Fruit fly (Drosophila melanogaster): ENCODE data around the gene Cad96Ca.

The Cad96Ca gene

DNA sequence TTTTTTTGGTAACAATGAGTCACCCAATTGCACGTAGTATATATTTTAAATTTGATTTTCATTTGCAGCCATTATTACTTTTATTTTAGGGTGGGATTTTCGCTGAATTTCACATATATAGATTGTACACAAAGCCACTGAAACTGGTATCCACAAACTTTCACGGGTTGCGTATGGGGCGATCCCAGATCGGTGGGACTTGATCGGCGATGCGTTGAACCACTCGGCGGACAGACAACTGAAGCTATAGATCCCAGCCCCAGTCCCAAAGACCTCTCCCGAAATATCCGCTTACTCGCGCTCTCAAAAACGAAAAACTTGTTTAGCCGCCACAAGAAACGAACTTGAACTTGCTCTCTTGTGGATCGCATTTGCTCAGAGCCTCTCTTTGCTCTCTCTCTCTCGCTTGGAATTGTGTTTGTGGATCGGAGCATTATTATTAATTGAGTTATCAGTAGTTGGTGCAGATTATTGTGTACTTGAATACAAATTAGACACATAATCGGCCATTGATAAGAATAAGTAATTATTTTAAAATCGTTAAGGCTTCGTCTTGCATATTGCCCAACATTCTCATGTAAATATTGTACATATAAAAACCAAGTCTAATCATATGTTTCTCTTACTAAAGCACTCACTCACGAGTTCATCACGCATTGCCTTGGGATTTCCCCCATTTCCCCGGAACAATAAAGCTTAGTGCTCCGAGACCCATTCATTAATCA, at the start of gene Cad96Ca:
Gene Cad96Ca (minus strand): TSS at position 242 of the 725 bp plus-strand sequence.
- TF ChIP-seq usp (GFP tag; optimal IDR thresholded peaks at IDR 0.05) (no peak), Dll (optimal IDR thresholded peaks at IDR 0.05) (no peak), psq (optimal IDR thresholded peaks at IDR 0.05) (no peak), CG8478 (optimal IDR thresholded peaks at IDR 0.05) (no peak), EcR (GFP tag; optimal IDR thresholded peaks at IDR 0.05) (no peak), pan (optimal IDR thresholded peaks at IDR 0.05) (no peak)

DNA sequence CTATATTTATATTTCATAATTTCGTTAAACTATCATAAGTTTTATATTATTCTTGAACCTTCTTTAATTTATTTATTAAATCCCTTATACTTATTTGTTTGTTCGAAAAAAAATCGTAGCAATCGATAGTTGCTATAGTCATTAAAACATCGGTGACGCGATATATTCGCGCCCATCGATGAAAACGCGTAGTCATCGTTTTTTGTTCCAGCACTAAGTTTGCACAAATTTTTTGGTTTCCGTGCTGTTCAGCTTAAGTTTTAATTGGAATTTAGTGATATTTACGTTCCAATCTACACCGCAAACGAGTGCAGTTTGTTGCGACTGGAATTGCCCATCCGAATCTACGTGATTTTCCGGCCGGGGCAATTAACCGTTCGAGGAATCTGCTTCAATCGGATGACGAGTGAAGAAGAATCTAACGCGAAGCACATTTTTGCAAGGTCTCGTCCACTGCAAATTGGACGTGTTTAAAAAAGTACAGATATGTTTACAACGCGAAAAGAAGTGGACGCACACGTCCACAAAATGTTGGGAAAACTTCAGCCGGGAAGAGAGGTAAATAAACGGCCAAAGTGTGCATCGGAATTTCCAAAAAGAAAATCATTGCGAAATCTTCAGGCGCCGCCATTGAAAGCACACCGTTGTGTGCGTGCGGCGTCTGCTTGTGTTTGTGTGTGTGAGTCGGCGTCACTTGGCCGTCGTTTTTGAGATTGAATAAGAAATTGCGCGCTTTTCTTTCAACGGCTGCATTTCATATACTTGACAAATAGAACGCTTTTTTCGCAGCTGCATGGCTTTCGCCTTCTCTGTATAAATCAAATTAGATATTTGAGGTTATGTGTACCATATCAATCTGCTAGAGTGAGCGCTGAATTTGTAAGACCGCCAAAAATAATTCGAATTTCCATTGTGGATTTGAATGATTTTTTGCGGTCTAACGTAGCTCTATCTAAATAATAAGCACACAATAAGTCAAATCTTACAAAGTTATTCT, 41.4 kb upstream of the Cad96Ca start, which contains the start of gene Nup358:
Gene Nup358 (plus strand): TSS at position 204 of the 997 bp plus-strand sequence.
- TF ChIP-seq CG8478 (optimal IDR thresholded peaks at IDR 0.05) = no peak
- no peak for TF ChIP-seq EcR (GFP tag; optimal IDR thresholded peaks at IDR 0.05)
- TF ChIP-seq Dll (optimal IDR thresholded peaks at IDR 0.05) = no peak
- no peak for TF ChIP-seq psq (optimal IDR thresholded peaks at IDR 0.05)
- TF ChIP-seq pan (optimal IDR thresholded peaks at IDR 0.05) = no peak
- TF ChIP-seq usp (GFP tag; optimal IDR thresholded peaks at IDR 0.05) = no peak

DNA sequence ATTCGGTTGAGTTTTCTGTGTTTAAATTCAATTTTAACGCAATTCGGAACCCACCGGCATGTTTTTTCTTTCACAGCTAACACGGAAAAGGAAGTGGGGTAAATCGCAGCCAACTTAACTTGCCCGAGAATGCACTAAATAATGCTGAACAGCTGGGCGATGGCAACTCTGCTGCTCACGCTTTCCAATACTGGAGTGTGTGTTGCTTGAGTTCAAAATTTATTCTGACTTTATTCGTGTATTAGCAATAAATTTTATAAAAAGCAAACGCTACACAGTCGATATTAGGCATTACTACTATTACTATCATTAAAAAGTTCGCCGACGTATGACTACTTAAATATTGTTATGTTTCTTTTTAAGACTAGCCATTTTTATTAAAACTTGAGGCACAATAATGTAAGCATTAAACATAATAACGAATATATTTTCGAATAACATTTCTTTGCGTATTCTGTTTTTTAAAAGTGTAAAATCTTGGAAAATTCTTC, 39.3 kb upstream of the Cad96Ca start, which contains the start of the genes RpS27 and Nup37:
Gene RpS27 (minus strand): TSS at position 136 of the 491 bp plus-strand sequence.
Gene Nup37 (plus strand): TSS at position 280 of the 491 bp plus-strand sequence.
- TF ChIP-seq Dll (optimal IDR thresholded peaks at IDR 0.05) (no peak), usp (GFP tag; optimal IDR thresholded peaks at IDR 0.05) (no peak), psq (optimal IDR thresholded peaks at IDR 0.05) (no peak), EcR (GFP tag; optimal IDR thresholded peaks at IDR 0.05) (no peak)

DNA sequence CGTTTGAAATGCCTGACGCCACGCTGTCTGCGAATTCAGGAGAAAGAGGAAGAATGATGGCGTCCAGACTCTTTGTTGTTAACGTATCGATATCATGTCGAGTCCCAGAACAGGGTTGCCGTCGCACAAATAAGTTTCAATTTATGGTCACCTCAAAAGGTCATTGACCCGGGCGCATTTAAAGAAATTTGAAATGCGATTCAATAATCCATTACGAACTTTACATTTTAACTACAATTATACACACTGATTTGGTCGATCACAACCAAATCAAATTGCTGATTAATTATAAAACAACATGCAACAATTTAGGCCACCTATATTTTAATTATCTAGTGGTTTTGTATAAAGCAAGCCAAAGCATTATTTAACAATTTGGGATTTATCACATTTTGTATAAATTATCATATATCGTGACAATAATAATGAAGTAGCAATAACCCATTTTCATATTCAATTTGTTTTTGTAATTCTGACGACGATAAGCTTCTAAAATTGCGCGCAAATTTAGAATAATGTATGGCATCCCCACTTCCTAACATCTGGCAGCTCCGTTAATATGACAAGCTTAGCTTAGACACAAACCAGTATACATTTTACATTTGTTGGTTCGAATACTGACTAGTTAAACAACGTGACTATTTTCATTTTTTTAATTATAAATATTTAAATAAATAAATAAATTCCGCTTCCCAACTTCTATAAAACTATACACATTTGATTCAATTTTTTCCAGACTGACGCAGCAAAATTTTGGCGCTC, 37.1 kb upstream of the Cad96Ca start, which contains the start of gene bam:
Gene bam (minus strand): TSS at position 58 of the 762 bp plus-strand sequence.
- TF ChIP-seq Dll (optimal IDR thresholded peaks at IDR 0.05) = no peak
- TF ChIP-seq EcR (GFP tag; optimal IDR thresholded peaks at IDR 0.05) = no peak
- no peak for TF ChIP-seq CG8478 (optimal IDR thresholded peaks at IDR 0.05)
- TF ChIP-seq pan (optimal IDR thresholded peaks at IDR 0.05) = no peak
- TF ChIP-seq psq (optimal IDR thresholded peaks at IDR 0.05) = no peak
- no peak for TF ChIP-seq usp (GFP tag; optimal IDR thresholded peaks at IDR 0.05)

DNA sequence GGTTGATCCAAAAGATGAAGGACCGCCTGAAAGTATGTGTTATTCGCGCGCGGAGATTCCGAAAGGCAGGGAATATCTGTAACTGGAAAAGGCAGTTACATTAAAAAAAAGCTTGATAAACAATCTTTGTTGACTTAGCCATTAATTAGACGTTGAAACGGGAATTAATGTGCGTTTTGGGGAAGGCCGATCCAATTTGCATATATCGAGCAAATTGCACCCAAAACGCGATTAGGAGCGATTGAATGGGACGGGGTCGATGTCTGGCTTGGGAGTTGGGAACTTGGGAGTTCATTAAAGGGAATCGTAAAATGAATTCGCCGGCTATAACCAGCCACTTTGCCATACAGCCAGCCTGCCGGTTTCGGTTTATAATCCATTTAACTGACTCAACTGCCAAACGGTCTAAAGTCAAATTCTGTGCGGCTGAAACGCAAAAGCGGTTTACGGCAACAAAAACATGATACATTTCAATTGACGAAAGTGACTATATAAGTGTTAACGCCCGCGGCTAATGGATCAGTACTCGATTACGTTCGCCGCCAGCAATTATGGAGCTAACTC, 33.5 kb upstream of the Cad96Ca start, which contains the start of gene CG11854:
Gene CG11854 (plus strand): TSS at position 514 of the 564 bp plus-strand sequence.
- TF ChIP-seq psq (optimal IDR thresholded peaks at IDR 0.05) = no peak
- no peak for TF ChIP-seq usp (GFP tag; optimal IDR thresholded peaks at IDR 0.05)
- no peak for TF ChIP-seq pan (optimal IDR thresholded peaks at IDR 0.05)
- TF ChIP-seq CG8478 (optimal IDR thresholded peaks at IDR 0.05) = no peak
- TF ChIP-seq Dll (optimal IDR thresholded peaks at IDR 0.05) = no peak
- TF ChIP-seq EcR (GFP tag; optimal IDR thresholded peaks at IDR 0.05) = no peak

DNA sequence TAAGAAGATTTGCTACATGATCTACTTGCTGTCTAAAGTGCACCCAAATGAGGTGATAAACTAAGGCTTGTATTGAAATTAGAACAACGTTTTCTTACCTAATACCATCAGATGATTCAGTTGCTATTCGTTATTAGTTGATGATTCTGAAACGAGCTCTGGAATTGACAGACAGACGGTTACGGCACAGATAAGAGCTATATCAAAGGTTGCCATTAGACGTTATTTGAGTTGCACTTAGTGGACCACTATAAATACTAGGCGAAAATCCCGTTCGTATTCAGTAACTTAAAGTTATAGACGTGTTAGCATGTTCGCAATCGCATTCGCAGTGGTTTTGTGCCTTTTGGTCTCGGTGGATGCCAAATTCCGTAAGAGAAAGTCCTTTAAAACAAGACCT, 31.8 kb upstream of the Cad96Ca start, which contains the start of gene to:
Gene to (plus strand): TSS at position 301 of the 400 bp plus-strand sequence.
- TF ChIP-seq EcR (GFP tag; optimal IDR thresholded peaks at IDR 0.05) (no peak), usp (GFP tag; optimal IDR thresholded peaks at IDR 0.05) (no peak), CG8478 (optimal IDR thresholded peaks at IDR 0.05) (no peak), pan (optimal IDR thresholded peaks at IDR 0.05) (no peak), Dll (optimal IDR thresholded peaks at IDR 0.05) (no peak), psq (optimal IDR thresholded peaks at IDR 0.05) (no peak)

DNA sequence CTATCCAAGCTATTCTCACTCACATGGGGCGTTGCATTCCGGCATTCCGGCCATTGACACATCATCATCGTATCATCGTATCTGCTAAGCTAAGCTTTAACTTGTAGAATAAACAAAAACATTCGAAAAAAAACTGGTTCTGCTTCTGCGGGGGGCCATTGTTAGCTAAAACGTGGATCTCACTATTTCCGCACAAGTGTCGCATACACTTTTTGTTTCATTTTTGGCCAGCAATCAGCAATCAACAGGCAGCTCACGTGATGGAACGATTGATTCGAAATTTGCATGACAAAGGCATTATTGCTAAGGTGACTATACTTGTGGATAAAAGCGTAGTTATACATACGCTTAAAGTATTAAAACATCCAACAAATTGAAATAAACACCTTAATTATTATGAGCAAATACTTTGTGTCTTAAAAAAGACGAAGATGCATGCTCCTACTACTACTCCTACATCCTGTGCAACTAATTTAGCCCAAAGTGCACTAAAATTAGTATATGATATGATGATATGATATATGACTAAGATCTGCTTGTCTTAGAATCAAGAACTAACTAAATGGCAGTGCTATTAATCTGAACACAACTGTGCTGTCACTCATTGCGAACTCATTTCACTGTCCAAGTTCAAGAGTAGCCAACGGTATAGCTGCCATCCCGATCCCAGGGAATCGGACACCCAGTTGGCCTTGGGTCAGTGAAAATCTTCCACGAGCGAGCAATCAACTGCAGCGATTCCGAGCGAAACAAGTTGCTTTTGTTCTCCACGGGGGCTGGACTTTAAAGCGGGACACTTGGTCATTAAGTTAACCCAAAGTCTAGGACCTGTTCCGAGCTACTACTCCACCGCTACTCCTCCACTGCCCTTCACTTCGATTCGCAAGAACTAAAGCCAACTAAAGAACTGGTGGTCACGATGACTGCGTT, 31.0 kb upstream of the Cad96Ca start:
- TF ChIP-seq Dll (optimal IDR thresholded peaks at IDR 0.05) (no peak), psq (optimal IDR thresholded peaks at IDR 0.05) (no peak), CG8478 (optimal IDR thresholded peaks at IDR 0.05) (no peak), usp (GFP tag; optimal IDR thresholded peaks at IDR 0.05) (no peak), pan (optimal IDR thresholded peaks at IDR 0.05) (no peak), EcR (GFP tag; optimal IDR thresholded peaks at IDR 0.05) (no peak)

DNA sequence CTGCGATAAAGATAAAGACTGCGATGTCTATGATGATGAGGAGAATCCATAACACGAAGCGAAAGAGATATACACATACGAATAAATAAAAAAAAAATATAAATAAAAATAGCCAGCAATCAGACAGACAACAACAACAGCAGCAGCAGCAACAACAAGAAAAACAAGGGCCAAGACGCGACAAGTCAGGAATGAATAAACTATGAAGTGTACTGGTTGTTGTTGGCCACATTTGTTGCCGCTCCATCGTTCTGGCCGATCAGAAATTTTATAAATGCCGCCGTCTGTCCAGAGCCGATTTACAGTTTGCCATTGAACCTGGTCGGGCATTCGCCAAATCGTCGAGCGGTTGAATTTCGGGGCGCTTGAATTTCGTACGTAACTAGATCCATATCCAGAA, 29.2 kb upstream of the Cad96Ca start, which contains the start of gene Jhbp7:
Gene Jhbp7 (plus strand): TSS at position 301 of the 400 bp plus-strand sequence.
- no peak for TF ChIP-seq psq (optimal IDR thresholded peaks at IDR 0.05)
- TF ChIP-seq CG8478 (optimal IDR thresholded peaks at IDR 0.05) = no peak
- TF ChIP-seq usp (GFP tag; optimal IDR thresholded peaks at IDR 0.05) = no peak

DNA sequence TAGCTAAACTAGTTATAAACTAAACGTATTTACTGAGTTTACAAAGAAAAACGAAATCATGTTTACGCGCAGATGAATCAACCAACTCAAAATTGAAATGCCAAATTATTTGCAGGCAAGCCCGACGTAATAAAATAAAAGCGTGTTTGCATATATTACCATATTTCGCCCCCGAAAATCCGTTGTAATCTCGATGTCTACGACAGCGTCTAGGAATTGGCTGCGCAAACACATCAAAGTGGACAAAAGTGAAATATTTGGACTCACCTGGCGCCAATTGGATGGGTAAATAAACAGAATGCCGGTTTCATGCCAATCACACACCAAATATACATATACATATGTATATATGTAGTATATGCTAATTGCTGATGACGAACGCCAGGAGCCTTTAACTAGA, 28.0 kb upstream of the Cad96Ca start:
- TF ChIP-seq pan (optimal IDR thresholded peaks at IDR 0.05) = no peak
- TF ChIP-seq Dll (optimal IDR thresholded peaks at IDR 0.05) = no peak

DNA sequence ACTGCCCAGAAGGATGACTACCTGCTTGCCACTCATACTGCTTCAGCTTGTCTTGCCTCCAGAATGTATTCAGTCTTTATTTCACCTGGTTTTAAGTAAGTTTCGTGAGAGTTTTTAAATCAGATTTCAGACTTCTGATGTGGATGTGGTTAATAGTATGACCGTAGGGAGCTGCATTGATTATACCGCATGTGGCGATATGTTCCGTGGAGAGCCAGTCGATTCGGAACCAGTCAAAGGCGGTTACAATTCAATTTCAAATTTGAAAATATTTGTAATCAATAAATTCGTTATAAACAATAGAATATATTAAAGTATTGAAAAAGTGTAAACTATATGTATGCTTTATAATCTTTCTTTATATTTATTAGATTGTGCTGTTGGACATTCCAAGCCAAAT, 27.3 kb upstream of the Cad96Ca start, which contains the start of gene Sil1:
Gene Sil1 (minus strand): TSS at position 168 of the 400 bp plus-strand sequence.
- TF ChIP-seq CG8478 (optimal IDR thresholded peaks at IDR 0.05) = no peak
- no peak for TF ChIP-seq usp (GFP tag; optimal IDR thresholded peaks at IDR 0.05)
- no peak for TF ChIP-seq EcR (GFP tag; optimal IDR thresholded peaks at IDR 0.05)
- TF ChIP-seq psq (optimal IDR thresholded peaks at IDR 0.05) = no peak
- TF ChIP-seq pan (optimal IDR thresholded peaks at IDR 0.05) = no peak
- TF ChIP-seq Dll (optimal IDR thresholded peaks at IDR 0.05) = no peak
